Worm (Caenorhabditis elegans): ENCODE data around the gene mspn-1.

- TF ChIP-seq lsy-2 (tag; optimal IDR thresholded peaks at IDR 0.05) (peak; percentile 59), nhr-76 (tag; optimal IDR thresholded peaks at IDR 0.05) (no peak), unc-62 (GFP tag; optimal IDR thresholded peaks at IDR 0.05) (peak; percentile 4), snpc-4 (tag; optimal IDR thresholded peaks at IDR 0.05) (no peak), drap-1 (GFP tag; optimal IDR thresholded peaks at IDR 0.05) (no peak), nhr-237 (tag; optimal IDR thresholded peaks at IDR 0.05) (peak; percentile 33), ztf-11 (tag; optimal IDR thresholded peaks at IDR 0.05) (no peak), lin-13 (tag; optimal IDR thresholded peaks at IDR 0.05) (no peak), mep-1 (tag; optimal IDR thresholded peaks at IDR 0.05) (peak; percentile 64), nhr-28 (tag; optimal IDR thresholded peaks at IDR 0.05) (no peak), hlh-1 (tag; optimal IDR thresholded peaks at IDR 0.05) (no peak), ham-2 (GFP tag; optimal IDR thresholded peaks at IDR 0.05) (no peak)
Measured at ce11 chrIV:10176252-10176730, 1.5 kb upstream of the mspn-1 start, which contains the start of gene rack-1.

All from whole organism, mixed stage, embryonic.